Fruit fly (Drosophila melanogaster) whole organism, pupa: ENCODE results near the gene sing.

Experiments used
- CG17806 ChIP-seq: fragments of 200-800 bp; sonication (Bioruptor generic); optimal IDR thresholded peaks from 2 replicates; lab custom pipeline; 2018; ENCODE audit warnings: missing biosample characterization, mild to moderate bottlenecking, missing genetic modification characterization, moderate library complexity
- CG32121 ChIP-seq: fragments of 200-800 bp; sonication (Bioruptor generic); IDR thresholded peaks from 2 replicates; pipeline ENCODE4 v1.3.6; 2022; ENCODE audit warnings: missing biosample characterization, missing genetic modification characterization
- D1 ChIP-seq: fragments of 200-800 bp; sonication (Bioruptor generic); optimal IDR thresholded peaks from 2 replicates; lab custom pipeline; 2018; ENCODE audit warnings: missing biosample characterization, mild to moderate bottlenecking, missing genetic modification characterization, moderate library complexity
- Ets98B ChIP-seq: fragments of 200-800 bp; sonication (Bioruptor generic); IDR thresholded peaks from 2 replicates; pipeline ENCODE4 v1.3.6; 2022; ENCODE audit warnings: missing biosample characterization, missing genetic modification characterization
- Pif1B ChIP-seq: fragments of 200-800 bp; sonication (Bioruptor generic); optimal IDR thresholded peaks from 3 replicates; lab custom pipeline; 2016; ENCODE audit warnings: missing biosample characterization, missing genetic modification characterization

DNA sequence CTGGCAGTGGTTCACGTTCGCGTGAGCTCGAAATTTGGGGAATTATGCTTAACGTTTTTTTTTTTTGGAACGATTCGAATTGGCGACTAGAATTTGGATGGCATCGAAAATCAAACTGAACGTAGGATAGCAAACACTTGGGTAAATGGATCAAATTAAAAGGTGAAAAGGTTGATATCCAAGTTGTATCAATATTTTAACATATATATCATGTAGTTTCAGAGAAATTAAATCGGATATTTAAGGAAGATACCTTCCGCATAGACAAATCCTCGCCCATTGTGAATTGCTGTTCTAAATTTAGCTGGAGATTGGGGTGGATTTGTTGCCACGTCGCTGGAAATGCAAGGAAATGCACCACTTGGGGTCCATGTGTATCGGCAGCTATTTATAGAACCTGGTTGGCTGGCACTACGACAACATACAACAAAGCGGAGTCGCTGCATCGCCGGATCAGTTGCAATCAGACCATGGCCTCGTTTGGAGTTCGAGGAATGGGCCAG, at the start of gene sing, which contains the start of gene CG13010:
- TF ChIP-seq Pif1B (no peak), Ets98B (GFP tag; lab: Robert Waterston, UW) (no peak), CG17806 (no peak), D1 (tag; lab: Kevin White, UChicago) (no peak), CG32121 (GFP tag; lab: Robert Waterston, UW) (no peak)
